ENCODE assay signal across 4 worm cellular contexts in the genomic region with DNA sequence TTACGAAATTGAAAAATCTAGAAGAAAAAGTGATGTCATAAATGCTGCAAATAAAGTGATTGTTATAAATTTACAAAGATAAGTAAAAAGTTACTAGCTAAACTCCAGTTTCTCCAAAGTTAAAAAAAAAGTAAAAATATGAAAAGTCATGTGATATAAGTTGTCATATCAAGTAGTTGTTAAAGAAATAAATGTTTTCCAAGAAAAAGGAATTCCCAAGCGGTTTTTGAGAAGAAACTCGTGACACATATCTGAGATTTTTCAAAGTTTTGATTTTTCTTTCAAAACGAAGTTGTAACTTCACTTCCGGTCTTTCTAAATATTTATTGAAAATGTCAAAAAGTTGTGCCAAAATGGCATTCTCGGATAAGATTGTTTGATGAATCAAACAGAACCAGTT.
A peak's percentile ranks its signal among the peaks of the same experiment; 100 is the strongest.
TF ChIP-seq lines count a peak whose summit lies in the region.

No protein-coding gene starts in this region.

TF ChIP-seq in whole organism, L1 larva, 84 proteins besides CTCF, POLR2A, EP300 and RAD21 (continues in another document):
- TF ChIP-seq mab-9 (GFP tag; IDR thresholded peaks at IDR 0.05; lab: Robert Waterston, UW) (no peak), lin-13 (GFP tag; optimal IDR thresholded peaks at IDR 0.05; lab: Kevin White, UChicago) (no peak), C34B4.2 (tag; optimal IDR thresholded peaks at IDR 0.05; lab: Kevin White, UChicago) (no peak), ets-5 (GFP tag; IDR thresholded peaks at IDR 0.05; lab: Robert Waterston, UW) (no peak), nhr-76 (tag; optimal IDR thresholded peaks at IDR 0.05; lab: Kevin White, UChicago) (no peak), mef-2 (tag; optimal IDR thresholded peaks at IDR 0.05; lab: Kevin White, UChicago) (no peak), elt-3 (tag; optimal IDR thresholded peaks at IDR 0.05; lab: Kevin White, UChicago) (no peak), zip-4 (GFP tag; optimal IDR thresholded peaks at IDR 0.05; lab: Kevin White, UChicago) (no peak), nhr-71 (tag; optimal IDR thresholded peaks at IDR 0.05; lab: Kevin White, UChicago) (peak; percentile 56), zag-1 (tag; optimal IDR thresholded peaks at IDR 0.05; lab: Kevin White, UChicago) (no peak), sptf-1 (tag; optimal IDR thresholded peaks at IDR 0.05; lab: Kevin White, UChicago) (no peak), nhr-90 (tag; optimal IDR thresholded peaks at IDR 0.05; lab: Kevin White, UChicago; ENCODE audit: poor library complexity) (no peak), nhr-20 (tag; optimal IDR thresholded peaks at IDR 0.05; lab: Kevin White, UChicago) (no peak), hlh-17 (GFP tag; optimal IDR thresholded peaks at IDR 0.05; lab: Kevin White, UChicago; ENCODE audit: borderline replicate concordance) (no peak), nhr-47 (tag; optimal IDR thresholded peaks at IDR 0.05; lab: Kevin White, UChicago) (peak; percentile 21), lsy-2 (tag; optimal IDR thresholded peaks at IDR 0.05; lab: Kevin White, UChicago) (peak; percentile 31 to 35), elt-2 (tag; optimal IDR thresholded peaks at IDR 0.05; lab: Kevin White, UChicago) (no peak), snu-23 (GFP tag; optimal IDR thresholded peaks at IDR 0.05; lab: Kevin White, UChicago) (no peak), fkh-8 (tag; optimal IDR thresholded peaks at IDR 0.05; lab: Kevin White, UChicago) (peak; percentile 11), xbp-1 (tag; optimal IDR thresholded peaks at IDR 0.05; lab: Kevin White, UChicago) (no peak), egl-13 (tag; optimal IDR thresholded peaks at IDR 0.05; lab: Kevin White, UChicago) (no peak), lin-14 (GFP tag; optimal IDR thresholded peaks at IDR 0.05; lab: Kevin White, UChicago) (peak; percentile 59)

TF ChIP-seq in whole organism, L2 larva, 48 proteins besides CTCF, POLR2A, EP300 and RAD21:
- TF ChIP-seq mab-5 (tag; optimal IDR thresholded peaks at IDR 0.05; lab: Kevin White, UChicago) (no peak), lsy-2 (tag; optimal IDR thresholded peaks at IDR 0.05; lab: Kevin White, UChicago) (peak in 1 of 2 experiments; percentile 23), C34F6.9 (tag; optimal IDR thresholded peaks at IDR 0.05; lab: Kevin White, UChicago) (peak; percentile 20), mbf-1 (tag; optimal IDR thresholded peaks at IDR 0.05; lab: Kevin White, UChicago) (no peak), egl-27 (tag; optimal IDR thresholded peaks at IDR 0.05; lab: Kevin White, UChicago) (no peak), ceh-82 (tag; optimal IDR thresholded peaks at IDR 0.05; lab: Kevin White, UChicago) (no peak)

TF ChIP-seq in whole organism, L4 larva, 104 proteins besides CTCF, POLR2A, EP300 and RAD21:
- no peak for TF ChIP-seq aha-1 (tag; lab: Kevin White, UChicago)
- TF ChIP-seq ceh-20 (GFP tag; IDR thresholded peaks at IDR 0.05; lab: Robert Waterston, UW) = no peak
- TF ChIP-seq hlh-30 (tag; optimal IDR thresholded peaks at IDR 0.05; lab: Kevin White, UChicago; ENCODE audit: insufficient read depth) = peak; percentile 21
- TF ChIP-seq R02D3.7 (tag; optimal IDR thresholded peaks at IDR 0.05; lab: Kevin White, UChicago) = no peak
- no peak for TF ChIP-seq nhr-237 (tag; optimal IDR thresholded peaks at IDR 0.05; lab: Kevin White, UChicago)
- no peak for TF ChIP-seq madf-5 (GFP tag; IDR thresholded peaks at IDR 0.05; lab: Robert Waterston, UW)
- peak in 1 of 2 experiments; percentile 38 for TF ChIP-seq lsy-2 (tag; optimal IDR thresholded peaks at IDR 0.05; lab: Kevin White, UChicago)
- TF ChIP-seq Y75B8A.6 (GFP tag; IDR thresholded peaks at IDR 0.05; lab: Robert Waterston, UW) = no peak
- no peak for TF ChIP-seq zfp-2 (tag; optimal IDR thresholded peaks at IDR 0.05; lab: Kevin White, UChicago)
- TF ChIP-seq mep-1 (tag; optimal IDR thresholded peaks at IDR 0.05; lab: Kevin White, UChicago) = peak; percentile 42
- no peak for TF ChIP-seq ztf-7 (tag; optimal IDR thresholded peaks at IDR 0.05; lab: Kevin White, UChicago)
- peak in 1 of 2 experiments; percentile 83 for TF ChIP-seq unc-62 (GFP tag; optimal IDR thresholded peaks at IDR 0.05 in 1 of 2; lab: Kevin White, UChicago)
- TF ChIP-seq unc-62 (tag; optimal IDR thresholded peaks at IDR 0.05; lab: Kevin White, UChicago) = no peak
- no peak for TF ChIP-seq saeg-2 (GFP tag; IDR thresholded peaks at IDR 0.05; lab: Robert Waterston, UW)

TF ChIP-seq in whole organism, young adult, 124 proteins besides CTCF, POLR2A, EP300 and RAD21:
- TF ChIP-seq bed-1 (GFP tag; IDR thresholded peaks at IDR 0.05; lab: Robert Waterston, UW) (no peak), cebp-1 (GFP tag; IDR thresholded peaks at IDR 0.05; lab: Robert Waterston, UW) (no peak), cebp-1 (tag; optimal IDR thresholded peaks at IDR 0.05; lab: Kevin White, UChicago) (peak; percentile 26), hmg-1.2 (GFP tag; IDR thresholded peaks at IDR 0.05; lab: Robert Waterston, UW) (no peak), madf-6 (GFP tag; IDR thresholded peaks at IDR 0.05; lab: Robert Waterston, UW) (no peak), mxl-1 (tag; optimal IDR thresholded peaks at IDR 0.05; lab: Kevin White, UChicago) (no peak)
TF ChIP-seq in whole organism, young adult: peak in this region for 1.
